Fruit fly (Drosophila melanogaster): Measurements from ENCODE around the gene Pp2C1.

Gene Pp2C1

dm6 chrX:4664107-4664506 is 22.6 kb downstream of the Pp2C1 start (continued):
- no peak for TF ChIP-seq Sox14 (GFP tag; optimal IDR thresholded peaks at IDR 0.05)
- no peak for TF ChIP-seq Hr4 (GFP tag; optimal IDR thresholded peaks at IDR 0.05)
- no peak for TF ChIP-seq Sox15 (GFP tag; optimal IDR thresholded peaks at IDR 0.05)
- TF ChIP-seq CG4318 (GFP tag; optimal IDR thresholded peaks at IDR 0.05): no peak

- TF ChIP-seq Eip78C (GFP tag) (peak; percentile 84), CG11902 (GFP tag; optimal IDR thresholded peaks at IDR 0.05) (no peak), topi (GFP tag; optimal IDR thresholded peaks at IDR 0.05) (no peak), Sox15 (GFP tag; optimal IDR thresholded peaks at IDR 0.05) (peak; percentile 5), CG6808 (GFP tag; optimal IDR thresholded peaks at IDR 0.05) (no peak), cyc (GFP tag; optimal IDR thresholded peaks at IDR 0.05) (no peak), CG8119 (GFP tag; IDR thresholded peaks at IDR 0.05) (no peak), Sox102F (GFP tag; optimal IDR thresholded peaks at IDR 0.05) (no peak), CG6276 (GFP tag; optimal IDR thresholded peaks at IDR 0.05) (no peak), dsx (GFP tag; optimal IDR thresholded peaks at IDR 0.05; ENCODE audit: poor library complexity, severe bottlenecking) (no peak), CG32006 (GFP tag; optimal IDR thresholded peaks at IDR 0.05) (peak; percentile 42), achi (GFP tag; optimal IDR thresholded peaks at IDR 0.05) (peak; percentile 25), esn (GFP tag; optimal IDR thresholded peaks at IDR 0.05) (peak; percentile 39), Ets96B (tag; optimal IDR thresholded peaks at IDR 0.05) (peak; percentile 35), CG3032 (tag; optimal IDR thresholded peaks at IDR 0.05) (no peak), svp (GFP tag) (peak; percentile 69), CG10669 (GFP tag; optimal IDR thresholded peaks at IDR 0.05) (peak; percentile 24), CG9139 (GFP tag; optimal IDR thresholded peaks at IDR 0.05) (no peak), CG6792 (GFP tag; optimal IDR thresholded peaks at IDR 0.05) (peak; percentile 3), CG8632 (GFP tag; optimal IDR thresholded peaks at IDR 0.05) (peak; percentile 5), Eip93F (GFP tag; optimal IDR thresholded peaks at IDR 0.05) (no peak), Hr38 (GFP tag; optimal IDR thresholded peaks at IDR 0.05) (no peak), spab (GFP tag; optimal IDR thresholded peaks at IDR 0.05) (no peak), net (GFP tag; optimal IDR thresholded peaks at IDR 0.05) (peak; percentile 2), CG15336 (GFP tag; IDR thresholded peaks at IDR 0.05) (no peak), salr (GFP tag; optimal IDR thresholded peaks at IDR 0.05) (peak in 1 of 2 experiments; percentile 19), CG16779 (tag; optimal IDR thresholded peaks at IDR 0.05) (no peak), CG11762 (GFP tag; optimal IDR thresholded peaks at IDR 0.05; ENCODE audit: insufficient read depth) (no peak), CG3919 (GFP tag; optimal IDR thresholded peaks at IDR 0.05) (no peak), Sox14 (GFP tag; optimal IDR thresholded peaks at IDR 0.05) (no peak), lz (GFP tag; optimal IDR thresholded peaks at IDR 0.05) (peak; percentile 3), dac (GFP tag; optimal IDR thresholded peaks at IDR 0.05) (no peak), CG34406 (GFP tag; optimal IDR thresholded peaks at IDR 0.05) (peak; percentile 40), Gug (GFP tag; IDR thresholded peaks at IDR 0.05) (no peak)
Measured at dm6 chrX:4660642-4661252, 26.0 kb downstream of the Pp2C1 start.

- TF ChIP-seq Sox102F (GFP tag; optimal IDR thresholded peaks at IDR 0.05) (no peak), CG32006 (GFP tag; optimal IDR thresholded peaks at IDR 0.05) (no peak), Sox15 (GFP tag; optimal IDR thresholded peaks at IDR 0.05) (no peak), CG11294 (GFP tag; IDR thresholded peaks at IDR 0.05) (no peak), dac (GFP tag; optimal IDR thresholded peaks at IDR 0.05) (no peak), OdsH (GFP tag; optimal IDR thresholded peaks at IDR 0.05) (no peak), net (GFP tag; optimal IDR thresholded peaks at IDR 0.05) (no peak), CG11902 (GFP tag; optimal IDR thresholded peaks at IDR 0.05) (no peak), salr (GFP tag; optimal IDR thresholded peaks at IDR 0.05) (no peak), Hr4 (GFP tag; optimal IDR thresholded peaks at IDR 0.05) (no peak)
Measured at dm6 chrX:4657896-4658295, 28.8 kb downstream of the Pp2C1 start.

Measured in whole organism, prepupa.